Worm (Caenorhabditis elegans) whole organism, L4/young adult: ENCODE data around the gene mig-39.
A peak's percentile ranks its signal among the peaks of the same experiment; 100 is the strongest.

Experiments used
- W03F9.2 ChIP-seq: fragments of 150-350 bp; optimal IDR thresholded peaks from 2 replicates; lab custom pipeline; 2014; ENCODE audit warnings: missing biosample characterization, missing genetic modification characterization
- dao-5 ChIP-seq: sonication (generic microtip); optimal IDR thresholded peaks from 2 replicates; lab custom pipeline; 2016; ENCODE audit warnings: missing genotype, missing genetic modification characterization, moderate library complexity, missing compliant biosample characterization
- him-1 ChIP-seq: sonication (generic microtip); optimal IDR thresholded peaks from 2 replicates; lab custom pipeline; 2016; ENCODE audit warnings: missing genotype, missing genetic modification reagents, missing genetic modification characterization, missing compliant biosample characterization

ce11 chrIII:8425076-8425475, 41.8 kb upstream of the mig-39 start:
- TF ChIP-seq dao-5 (peak; percentile 56), him-1 (peak; percentile 61), W03F9.2 (no peak)
